Worm (Caenorhabditis elegans): ENCODE results near the gene srz-69.

The srz-69 gene

DNA sequence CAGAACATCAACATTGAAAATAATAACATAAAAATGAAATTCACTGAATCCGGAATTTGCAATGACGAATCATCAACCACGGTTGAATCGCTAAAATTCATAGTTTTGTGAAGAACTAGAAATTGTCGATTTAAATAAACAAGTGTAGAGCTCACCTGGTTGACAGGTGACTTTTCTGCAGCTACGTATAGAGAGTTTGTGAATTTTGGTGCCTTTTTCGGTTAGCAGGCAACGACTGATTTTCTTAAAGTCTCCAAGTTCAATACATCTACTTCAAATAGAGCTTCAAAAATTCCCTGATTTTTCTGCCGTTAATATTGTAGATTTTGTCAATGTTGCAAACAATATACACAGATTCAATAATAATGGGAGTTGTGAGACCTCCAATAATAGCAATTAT, at the start of gene srz-69:
Gene srz-69, minus strand, starts transcription at position 101 of the 400 bp plus-strand sequence.
- TF ChIP-seq vab-7 (GFP tag; IDR thresholded peaks at IDR 0.05) = no peak

DNA sequence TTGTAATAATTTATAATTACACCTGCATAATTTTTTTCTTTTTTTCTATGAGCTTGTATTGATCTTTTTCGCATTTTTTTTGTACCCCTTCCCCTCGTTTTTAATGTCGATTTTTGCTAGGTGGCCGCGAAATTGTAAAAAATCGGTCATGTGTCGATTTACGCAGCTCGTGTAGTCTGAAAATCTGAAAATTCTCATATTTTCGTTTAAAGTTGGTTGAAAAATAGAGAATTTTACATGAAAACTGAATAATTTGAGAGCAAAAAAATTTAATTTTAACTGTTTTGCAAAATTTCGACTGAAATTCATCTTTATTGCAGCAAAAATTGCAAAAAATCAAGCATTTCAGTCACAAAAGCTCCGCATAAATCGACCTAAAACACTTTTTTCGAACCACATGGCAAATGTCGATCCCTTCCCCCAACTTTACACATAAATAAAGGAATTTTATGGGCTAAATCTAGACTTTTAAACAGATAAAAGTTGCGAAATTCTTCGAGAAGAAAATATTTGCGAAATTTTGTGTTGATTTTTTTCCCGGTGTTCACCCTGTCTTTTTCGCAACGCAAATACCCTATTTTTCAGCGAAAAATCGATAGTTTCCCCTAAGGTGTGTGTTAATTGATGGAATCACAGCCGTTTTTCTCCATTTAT, 49.2 kb upstream of the srz-69 start:
- TF ChIP-seq unc-62 (GFP tag; optimal IDR thresholded peaks at IDR 0.05 in 1 of 2) = peak in 1 of 2 experiments; percentile 82
- no peak for TF ChIP-seq unc-62 (tag; optimal IDR thresholded peaks at IDR 0.05)
- TF ChIP-seq mes-2 (tag; optimal IDR thresholded peaks at IDR 0.05; ENCODE audit: poor library complexity, severe bottlenecking) = no peak

DNA sequence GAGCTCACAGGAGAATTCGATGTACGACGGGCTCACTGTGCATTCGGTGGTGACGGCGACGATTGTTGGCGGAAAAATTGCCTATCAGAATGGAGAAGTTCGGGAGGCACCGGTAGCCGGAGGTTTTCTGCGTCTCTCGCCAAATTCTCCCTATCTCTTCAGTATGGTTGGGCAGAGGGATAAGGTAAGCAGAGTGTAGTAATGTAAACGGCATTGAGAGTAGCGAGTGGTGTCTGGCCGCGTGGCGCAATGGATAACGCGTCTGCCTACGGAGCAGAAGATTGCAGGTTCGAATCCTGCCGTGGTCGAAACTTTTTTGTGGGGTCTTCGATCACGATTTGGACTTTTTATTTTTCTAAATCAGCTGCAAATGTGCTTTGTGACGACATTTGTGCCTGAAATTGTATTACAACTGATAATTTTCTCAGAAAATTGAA, 47.6 kb upstream of the srz-69 start:
- TF ChIP-seq ceh-20 (GFP tag; IDR thresholded peaks at IDR 0.05) (no peak), aly-2 (tag; optimal IDR thresholded peaks at IDR 0.05) (no peak), lin-15B (tag; optimal IDR thresholded peaks at IDR 0.05) (no peak), Y105C5A.15 (GFP tag; IDR thresholded peaks at IDR 0.05) (peak; percentile 82; the same call in 1 of the 2 replicates), ceh-32 (tag; optimal IDR thresholded peaks at IDR 0.05; ENCODE audit: poor library complexity) (no peak), jun-1 (tag; optimal IDR thresholded peaks at IDR 0.05) (no peak), fos-1 (tag; optimal IDR thresholded peaks at IDR 0.05) (no peak), mdt-29 (GFP tag; IDR thresholded peaks at IDR 0.05) (no peak), egl-43 (GFP tag; IDR thresholded peaks at IDR 0.05) (peak; percentile 86), madf-9 (GFP tag; conservative IDR thresholded peaks at IDR 0.05) (peak; percentile 79), nhr-25 (tag; optimal IDR thresholded peaks at IDR 0.05; ENCODE audit: borderline replicate concordance, insufficient read depth) (no peak), zip-11 (GFP tag; IDR thresholded peaks at IDR 0.05) (no peak), nhr-11 (tag; optimal IDR thresholded peaks at IDR 0.05) (peak; percentile 49), ztf-11 (tag; optimal IDR thresholded peaks at IDR 0.05) (no peak), Y5F2A.4 (GFP tag; optimal IDR thresholded peaks at IDR 0.05) (peak; percentile 36), R02D3.7 (tag; optimal IDR thresholded peaks at IDR 0.05) (no peak), mep-1 (tag; optimal IDR thresholded peaks at IDR 0.05) (peak; percentile 69), mxl-3 (GFP tag; optimal IDR thresholded peaks at IDR 0.05) (peak; percentile 16), unc-62 (GFP tag; optimal IDR thresholded peaks at IDR 0.05 in 1 of 2) (no peak), unc-62 (tag; optimal IDR thresholded peaks at IDR 0.05) (no peak), ceh-28 (tag; optimal IDR thresholded peaks at IDR 0.05) (no peak), zfp-3 (GFP tag; conservative IDR thresholded peaks at IDR 0.05) (peak; percentile 46; the same call in 1 of the 2 replicates), pha-4 (GFP tag; IDR thresholded peaks at IDR 0.05) (peak; percentile 70; the same call in 1 of the 2 replicates), pha-4 (tag; optimal IDR thresholded peaks at IDR 0.05) (no peak), dmd-6 (GFP tag; IDR thresholded peaks at IDR 0.05) (peak; percentile 58), spr-1 (tag; optimal IDR thresholded peaks at IDR 0.05) (peak; percentile 61), hlh-11 (tag; optimal IDR thresholded peaks at IDR 0.05) (peak; percentile 27), dmd-8 (GFP tag; IDR thresholded peaks at IDR 0.05) (peak; percentile 91), sdz-12 (GFP tag; optimal IDR thresholded peaks at IDR 0.05) (peak; percentile 73), nhr-28 (tag; optimal IDR thresholded peaks at IDR 0.05) (peak; percentile 7), zag-1 (tag; optimal IDR thresholded peaks at IDR 0.05) (no peak), pqm-1 (tag; optimal IDR thresholded peaks at IDR 0.05) (no peak), fkh-10 (GFP tag; optimal IDR thresholded peaks at IDR 0.05) (no peak), arid-1 (GFP tag; conservative IDR thresholded peaks at IDR 0.05) (peak; percentile 86; the same call in 1 of the 2 replicates), F37D6.2 (tag; optimal IDR thresholded peaks at IDR 0.05) (peak; percentile 45), snpc-4 (tag; optimal IDR thresholded peaks at IDR 0.05) (no peak), tra-1 (GFP tag; IDR thresholded peaks at IDR 0.05) (peak; percentile 73; the same call in 1 of the 2 replicates), lin-1 (GFP tag; IDR thresholded peaks at IDR 0.05) (peak; percentile 73; the same call in 1 of the 2 replicates), nhr-48 (tag; optimal IDR thresholded peaks at IDR 0.05) (peak; percentile 10), ceh-44 (GFP tag; IDR thresholded peaks at IDR 0.05) (peak; percentile 40; the same call in 1 of the 2 replicates), hmg-1.1 (GFP tag; IDR thresholded peaks at IDR 0.05) (peak; percentile 82), saeg-2 (GFP tag; IDR thresholded peaks at IDR 0.05) (0 out of 2 replicates have a peak, but pooled peaks have one; percentile 16), hif-1 (tag; optimal IDR thresholded peaks at IDR 0.05) (peak in 1 of 2 experiments; percentile 16), lim-7 (GFP tag; IDR thresholded peaks at IDR 0.05) (peak; percentile 83)

All from whole organism, L4 larva.